Worm (Caenorhabditis elegans) whole organism, early embryonic: ENCODE data around the gene E02H9.3.

Experiments used
- B0310.2 ChIP-seq: sonication (generic microtip); optimal IDR thresholded peaks from 2 replicates; lab custom pipeline; 2016; ENCODE audit warnings: mild to moderate bottlenecking, missing genetic modification characterization, missing compliant biosample characterization
- F13C5.2 ChIP-seq: sonication (generic microtip); optimal IDR thresholded peaks from 2 replicates; lab custom pipeline; 2017; ENCODE audit warnings: mild to moderate bottlenecking, missing genetic modification characterization, inconsistent platforms, missing compliant biosample characterization
- aly-1 ChIP-seq: sonication (generic microtip); optimal IDR thresholded peaks from 2 replicates; lab custom pipeline; 2016; ENCODE audit warnings: missing genetic modification characterization, missing compliant biosample characterization
- ama-1 ChIP-seq: fragments of 150-350 bp; optimal IDR thresholded peaks from 2 replicates; lab custom pipeline; 2014
- ceh-13 ChIP-seq: fragments of 200-800 bp; sonication (Bioruptor generic); optimal IDR thresholded peaks from 2 replicates; lab custom pipeline; 2018; ENCODE audit warnings: mild to moderate bottlenecking, missing genetic modification characterization, missing compliant biosample characterization
- ceh-36 ChIP-seq: sonication (generic microtip); optimal IDR thresholded peaks from 2 replicates; lab custom pipeline; 2016; ENCODE audit warnings: missing genetic modification characterization, inconsistent platforms, missing compliant biosample characterization
- ets-7 ChIP-seq: sonication (generic microtip); optimal IDR thresholded peaks from 2 replicates; lab custom pipeline; 2016; ENCODE audit warnings: missing genotype, missing genetic modification characterization, missing compliant biosample characterization
- flt-1 ChIP-seq: fragments of 200-800 bp; sonication (Bioruptor generic); IDR thresholded peaks from 2 replicates; pipeline ENCODE4 v1.3.6; 2022; ENCODE audit warnings: missing genetic modification characterization, missing compliant biosample characterization
- hmbx-1 ChIP-seq: sonication (generic microtip); optimal IDR thresholded peaks from 2 replicates; lab custom pipeline; 2016; ENCODE audit warnings: mild to moderate bottlenecking, missing genetic modification characterization, missing compliant biosample characterization
- hmg-4 ChIP-seq: fragments of 200-800 bp; sonication (Bioruptor generic); optimal IDR thresholded peaks from 2 replicates; lab custom pipeline; 2018; ENCODE audit warnings: mild to moderate bottlenecking, missing genetic modification characterization, missing compliant biosample characterization
- hnd-1 ChIP-seq: sonication (generic microtip); optimal IDR thresholded peaks from 2 replicates; lab custom pipeline; 2016; ENCODE audit warnings: missing genetic modification characterization, missing compliant biosample characterization
- pes-1 ChIP-seq: fragments of 200-800 bp; sonication (Bioruptor generic); IDR thresholded peaks from 2 replicates; pipeline ENCODE4 v1.3.6; 2022; ENCODE audit warnings: missing genetic modification reagents, missing genetic modification characterization, missing compliant biosample characterization
- scrt-1 ChIP-seq: fragments of 200-800 bp; sonication (Bioruptor generic); IDR thresholded peaks from 2 replicates; pipeline ENCODE4 v1.3.6; 2022; ENCODE audit warnings: missing genetic modification characterization, missing compliant biosample characterization
- sea-1 ChIP-seq: fragments of 200-800 bp; sonication (Bioruptor generic); conservative IDR thresholded peaks from 2 replicates; pipeline ENCODE4 v1.3.6; 2022; ENCODE audit warnings: missing genetic modification characterization, missing compliant biosample characterization
- tbx-11 ChIP-seq: fragments of 200-800 bp; sonication (Bioruptor generic); IDR thresholded peaks from 2 replicates; pipeline ENCODE4 v1.3.6; 2022; ENCODE audit warnings: missing genetic modification characterization, missing compliant biosample characterization
- tbx-37 ChIP-seq: fragments of 200-800 bp; sonication (Bioruptor generic); conservative IDR thresholded peaks from 2 replicates; pipeline ENCODE4 v1.3.6; 2022; ENCODE audit warnings: missing genetic modification reagents, missing genetic modification characterization, missing compliant biosample characterization
- tra-4 ChIP-seq: sonication (generic microtip); optimal IDR thresholded peaks from 2 replicates; lab custom pipeline; 2017; ENCODE audit warnings: missing genetic modification characterization, missing compliant biosample characterization

Gene E02H9.3

ce11 chrIII:2482171-2482570, 23.3 kb downstream of the E02H9.3 start:
- TF ChIP-seq aly-1, result no peak
- no peak for TF ChIP-seq sea-1 (GFP tag; lab: Robert Waterston, UW)
- no peak for TF ChIP-seq hmg-4 (GFP tag; lab: Kevin White, UChicago)
- TF ChIP-seq ceh-36 (tag; lab: Kevin White, UChicago), result no peak

ce11 chrIII:2482754-2483153, 23.9 kb downstream of the E02H9.3 start:
- TF ChIP-seq hnd-1 (tag; lab: Kevin White, UChicago), result no peak
- no peak for TF ChIP-seq B0310.2 (tag; lab: Kevin White, UChicago)
- TF ChIP-seq pes-1 (GFP tag; lab: Robert Waterston, UW), result no peak
- TF ChIP-seq hmbx-1 (tag; lab: Kevin White, UChicago), result no peak
- TF ChIP-seq scrt-1, result no peak
- no peak for TF ChIP-seq tbx-11
- TF ChIP-seq ama-1, result no peak
- no peak for TF ChIP-seq aly-1
- no peak for TF ChIP-seq sea-1 (GFP tag; lab: Robert Waterston, UW)
- TF ChIP-seq ceh-36 (tag; lab: Kevin White, UChicago), result no peak
- no peak for TF ChIP-seq ets-7 (tag; lab: Kevin White, UChicago)
- no peak for TF ChIP-seq flt-1
- no peak for TF ChIP-seq hmg-4 (GFP tag; lab: Kevin White, UChicago)
- no peak for TF ChIP-seq tbx-37 (GFP tag; lab: Robert Waterston, UW)
- no peak for TF ChIP-seq ceh-13 (GFP tag; lab: Kevin White, UChicago)
- TF ChIP-seq tra-4, result no peak

- no peak for TF ChIP-seq aly-1
- peak; percentile 33 for TF ChIP-seq ceh-36 (tag; lab: Kevin White, UChicago)
Measured at ce11 chrIII:2487046-2487760, 28.4 kb downstream of the E02H9.3 start, which contains the start of gene Y54F10AL.1. Y54F10AL.1 (plus strand) TSS chrIII:2487710.

- TF ChIP-seq tbx-37 (GFP tag; lab: Robert Waterston, UW) (peak; percentile 99), pes-1 (GFP tag; lab: Robert Waterston, UW) (peak; percentile 88), flt-1 (peak; percentile 92), scrt-1 (peak; percentile 76), sea-1 (GFP tag; lab: Robert Waterston, UW) (peak; percentile 87), tbx-11 (peak; percentile 87)
Measured at ce11 chrIII:2497270-2498201, 38.7 kb downstream of the E02H9.3 start.

- peak; percentile 75; the same call in 1 of the 2 replicates for TF ChIP-seq sea-1 (GFP tag; lab: Robert Waterston, UW)
- peak; percentile 97 for TF ChIP-seq flt-1
- peak; percentile 89 for TF ChIP-seq pes-1 (GFP tag; lab: Robert Waterston, UW)
- peak; percentile 99 for TF ChIP-seq tbx-37 (GFP tag; lab: Robert Waterston, UW)
- TF ChIP-seq tbx-11, result peak; percentile 73; the same call in 1 of the 2 replicates
- TF ChIP-seq scrt-1, result peak; percentile 72; the same call in 1 of the 2 replicates
Measured at ce11 chrIII:2499275-2499674, 40.4 kb downstream of the E02H9.3 start.

- 0 out of 2 replicates have a peak, but pooled peaks have one; percentile 18 for TF ChIP-seq flt-1
Measured at ce11 chrIII:2500636-2501035, 41.8 kb downstream of the E02H9.3 start.

- peak; percentile 38; the same call in 1 of the 2 replicates for TF ChIP-seq pes-1 (GFP tag; lab: Robert Waterston, UW)
Measured at ce11 chrIII:2501377-2502019, 42.7 kb downstream of the E02H9.3 start.

- TF ChIP-seq hmg-4 (GFP tag; lab: Kevin White, UChicago), result no peak
- TF ChIP-seq B0310.2 (tag; lab: Kevin White, UChicago), result no peak
- no peak for TF ChIP-seq sea-1 (GFP tag; lab: Robert Waterston, UW)
Measured at ce11 chrIII:2506463-2506862, 47.6 kb downstream of the E02H9.3 start.

ce11 chrIII:2507938-2508337, 49.1 kb downstream of the E02H9.3 start, which contains the start of gene Y54F10AM.8:
Y54F10AM.8 (minus strand) TSS chrIII:2507972.
- no peak for TF ChIP-seq F13C5.2 (tag; lab: Kevin White, UChicago)
- TF ChIP-seq flt-1, result no peak
- no peak for TF ChIP-seq hmbx-1 (tag; lab: Kevin White, UChicago)
- no peak for TF ChIP-seq pes-1 (GFP tag; lab: Robert Waterston, UW)
- no peak for TF ChIP-seq ets-7 (tag; lab: Kevin White, UChicago)
- TF ChIP-seq ama-1, result no peak
- TF ChIP-seq scrt-1, result no peak
- no peak for TF ChIP-seq tbx-37 (GFP tag; lab: Robert Waterston, UW)
- no peak for TF ChIP-seq hmg-4 (GFP tag; lab: Kevin White, UChicago)
